Fruit fly (Drosophila melanogaster) whole organism, embryonic: ENCODE data around the gene Mec2.

Experiments used
- Bteb2 ChIP-seq: fragments of 200-800 bp; sonication (Bioruptor generic); optimal IDR thresholded peaks from 2 replicates; lab custom pipeline; 2016; ENCODE audit warnings: missing biosample characterization, missing genetic modification characterization
- CG10366 ChIP-seq: fragments of 200-800 bp; sonication (Bioruptor generic); IDR thresholded peaks from 2 replicates; pipeline ENCODE4 v1.3.6; 2022; ENCODE audit warnings: missing biosample characterization, missing genetic modification characterization
- CG12155 ChIP-seq: fragments of 200-800 bp; sonication (Bioruptor generic); optimal IDR thresholded peaks from 3 replicates; lab custom pipeline; 2016; ENCODE audit warnings: missing biosample characterization, missing genetic modification characterization
- CG12236 ChIP-seq: fragments of 200-800 bp; sonication (Bioruptor generic); optimal IDR thresholded peaks from 2 replicates; lab custom pipeline; 2016; ENCODE audit warnings: missing biosample characterization, missing genetic modification characterization
- CG1233 ChIP-seq: fragments of 200-800 bp; sonication (Bioruptor generic); optimal IDR thresholded peaks from 4 replicates; lab custom pipeline; 2018; ENCODE audit warnings: missing biosample characterization, mild to moderate bottlenecking, missing genetic modification characterization
- CG13123 ChIP-seq: fragments of 200-800 bp; sonication (Bioruptor generic); optimal IDR thresholded peaks from 2 replicates; lab custom pipeline; 2016; ENCODE audit warnings: missing biosample characterization, missing genetic modification characterization
- CG13296 ChIP-seq: fragments of 200-800 bp; sonication (Bioruptor generic); optimal IDR thresholded peaks from 3 replicates; lab custom pipeline; 2018; ENCODE audit warnings: missing biosample characterization, mild to moderate bottlenecking, missing genetic modification characterization
- CG14014 ChIP-seq: fragments of 200-800 bp; sonication (Bioruptor generic); IDR thresholded peaks from 2 replicates; pipeline ENCODE4 v1.3.6; 2022; ENCODE audit warnings: missing biosample characterization, missing genetic modification characterization
- CG17912 ChIP-seq: fragments of 200-800 bp; sonication (Bioruptor generic); optimal IDR thresholded peaks from 2 replicates; lab custom pipeline; 2018; ENCODE audit warnings: missing biosample characterization, mild to moderate bottlenecking, missing genetic modification characterization
- CG18764 ChIP-seq: fragments of 200-800 bp; sonication (Bioruptor generic); optimal IDR thresholded peaks from 3 replicates; lab custom pipeline; 2016; ENCODE audit warnings: missing biosample characterization, missing genetic modification characterization
- CG3065 ChIP-seq: fragments of 200-800 bp; sonication (Bioruptor generic); optimal IDR thresholded peaks from 2 replicates; lab custom pipeline; 2016; ENCODE audit warnings: missing biosample characterization, missing genetic modification characterization
- CG31224 ChIP-seq: fragments of 200-800 bp; sonication (Bioruptor generic); IDR thresholded peaks from 2 replicates; pipeline ENCODE4 v1.3.6; 2022; ENCODE audit warnings: missing biosample characterization, missing genetic modification characterization
- CG33557 ChIP-seq: fragments of 200-800 bp; sonication (Bioruptor generic); optimal IDR thresholded peaks from 2 replicates; lab custom pipeline; 2019; ENCODE audit warnings: missing biosample characterization, mild to moderate bottlenecking, missing genetic modification characterization, moderate library complexity
- CG6654 ChIP-seq: fragments of 200-800 bp; sonication (Bioruptor generic); optimal IDR thresholded peaks from 2 replicates; lab custom pipeline; 2017; ENCODE audit warnings: missing biosample characterization, mild to moderate bottlenecking, missing genetic modification characterization
- CG7357 ChIP-seq: fragments of 200-800 bp; sonication (Bioruptor generic); IDR thresholded peaks from 3 replicates; pipeline ENCODE4 v1.3.6; 2022; ENCODE audit warnings: missing biosample characterization, missing genetic modification characterization
- CG7786 ChIP-seq: fragments of 200-800 bp; sonication (Bioruptor generic); optimal IDR thresholded peaks from 2 replicates; lab custom pipeline; 2016; ENCODE audit warnings: missing biosample characterization, missing genetic modification characterization
- CG8388 ChIP-seq: fragments of 200-800 bp; sonication (Bioruptor generic); optimal IDR thresholded peaks from 2 replicates; lab custom pipeline; 2019; ENCODE audit warnings: missing biosample characterization, mild to moderate bottlenecking, missing genetic modification characterization, moderate library complexity
- CG8924 ChIP-seq: fragments of 200-800 bp; optimal IDR thresholded peaks from 3 replicates; lab custom pipeline; 2019; ENCODE audit warnings: missing biosample characterization, mild to moderate bottlenecking, missing genetic modification characterization, moderate library complexity
- CG9817 ChIP-seq: fragments of 200-800 bp; sonication (Bioruptor generic); optimal IDR thresholded peaks from 2 replicates; lab custom pipeline; 2018; ENCODE audit warnings: missing biosample characterization, mild to moderate bottlenecking, missing genetic modification characterization, moderate library complexity
- CG9932 ChIP-seq: fragments of 200-800 bp; sonication (Bioruptor generic); IDR thresholded peaks from 2 replicates; pipeline ENCODE4 v1.3.6; 2022; ENCODE audit warnings: missing biosample characterization, missing genetic modification characterization
- D19A ChIP-seq: fragments of 200-800 bp; optimal IDR thresholded peaks from 3 replicates; lab custom pipeline; 2019; ENCODE audit warnings: missing biosample characterization, mild to moderate bottlenecking, missing genetic modification characterization, moderate library complexity
- Dad ChIP-seq: fragments of 200-800 bp; sonication (Bioruptor generic); optimal IDR thresholded peaks from 3 replicates; lab custom pipeline; 2016; ENCODE audit warnings: missing biosample characterization, missing genetic modification characterization
- Gsc ChIP-seq: fragments of 200-800 bp; sonication (Bioruptor generic); IDR thresholded peaks from 2 replicates; pipeline ENCODE4 v1.3.6; 2022; ENCODE audit warnings: missing biosample characterization, missing genetic modification characterization
- Jarid2 ChIP-seq: fragments of 200-800 bp; sonication (Bioruptor generic); optimal IDR thresholded peaks from 3 replicates; lab custom pipeline; 2017; ENCODE audit warnings: mild to moderate bottlenecking, missing biosample characterization, missing genetic modification reagents, missing genetic modification characterization
- Mes4 ChIP-seq: fragments of 200-800 bp; sonication (Bioruptor generic); optimal IDR thresholded peaks from 2 replicates; lab custom pipeline; 2016; ENCODE audit warnings: missing biosample characterization, missing genetic modification characterization
- NC2α ChIP-seq: fragments of 200-800 bp; sonication (Bioruptor generic); optimal IDR thresholded peaks from 2 replicates; lab custom pipeline; 2016; ENCODE audit warnings: missing biosample characterization, missing genetic modification characterization
- NC2β ChIP-seq: fragments of 200-800 bp; sonication (Bioruptor generic); optimal IDR thresholded peaks from 2 replicates; lab custom pipeline; 2016; ENCODE audit warnings: missing biosample characterization, missing genetic modification characterization
- Nf-YC ChIP-seq: fragments of 200-800 bp; optimal IDR thresholded peaks from 3 replicates; lab custom pipeline; 2019; ENCODE audit warnings: missing biosample characterization, mild to moderate bottlenecking, missing genetic modification characterization, moderate library complexity
- Side ChIP-seq: fragments of 200-800 bp; sonication (Bioruptor generic); optimal IDR thresholded peaks from 2 replicates; lab custom pipeline; 2016; ENCODE audit warnings: missing biosample characterization, missing genetic modification characterization
- Sox100B ChIP-seq: fragments of 200-800 bp; sonication (Bioruptor generic); optimal IDR thresholded peaks from 3 replicates; lab custom pipeline; 2018; ENCODE audit warnings: missing biosample characterization, mild to moderate bottlenecking, missing genetic modification characterization
- Sry-β ChIP-seq: fragments of 200-800 bp; sonication (Bioruptor generic); optimal IDR thresholded peaks from 2 replicates; lab custom pipeline; 2018; ENCODE audit warnings: missing biosample characterization, mild to moderate bottlenecking, missing genetic modification characterization, moderate library complexity
- ase ChIP-seq: fragments of 200-800 bp; sonication (Bioruptor generic); IDR thresholded peaks from 3 replicates; pipeline ENCODE4 v1.3.6; 2022; ENCODE audit warnings: missing biosample characterization, missing genetic modification characterization
- ato ChIP-seq: fragments of 200-800 bp; sonication (Bioruptor generic); IDR thresholded peaks from 2 replicates; pipeline ENCODE4 v1.3.6; 2022; ENCODE audit warnings: missing biosample characterization, missing genetic modification characterization; ENCODE audit not compliant: partially characterized antibody
- az2 ChIP-seq: fragments of 200-800 bp; sonication (Bioruptor generic); optimal IDR thresholded peaks from 3 replicates; lab custom pipeline; 2016; ENCODE audit warnings: missing biosample characterization, missing genetic modification characterization
- caup ChIP-seq: fragments of 200-800 bp; sonication (Bioruptor generic); optimal IDR thresholded peaks from 3 replicates; lab custom pipeline; 2017; ENCODE audit warnings: missing biosample characterization, mild to moderate bottlenecking, missing genetic modification characterization, moderate library complexity; ENCODE audit not compliant: severe bottlenecking
- dan ChIP-seq: fragments of 200-800 bp; sonication (Bioruptor generic); IDR thresholded peaks from 2 replicates; pipeline ENCODE4 v1.3.6; 2022; ENCODE audit warnings: missing biosample characterization, missing genetic modification characterization
- dysf ChIP-seq: fragments of 200-800 bp; sonication (Bioruptor generic); IDR thresholded peaks from 3 replicates; pipeline ENCODE4 v1.3.6; 2022; ENCODE audit warnings: missing biosample characterization, missing genetic modification characterization
- en ChIP-seq: fragments of 200-800 bp; sonication (Bioruptor generic); optimal IDR thresholded peaks from 2 replicates; lab custom pipeline; 2016; ENCODE audit warnings: missing biosample characterization, missing genetic modification characterization
- eyg ChIP-seq: fragments of 200-800 bp; sonication (Bioruptor generic); optimal IDR thresholded peaks from 3 replicates; lab custom pipeline; 2016; ENCODE audit warnings: missing biosample characterization, missing genetic modification characterization
- gro ChIP-seq: fragments of 200-800 bp; sonication (Bioruptor generic); optimal IDR thresholded peaks from 2 replicates; lab custom pipeline; 2016; ENCODE audit warnings: missing biosample characterization, missing genetic modification characterization
- hth ChIP-seq: fragments of >200 bp; optimal IDR thresholded peaks from 2 replicates; lab custom pipeline; 2017; ENCODE audit warnings: inconsistent platforms
- ind ChIP-seq: fragments of 200-800 bp; sonication (Bioruptor generic); optimal IDR thresholded peaks from 3 replicates; lab custom pipeline; 2016; ENCODE audit warnings: missing biosample characterization, missing genetic modification characterization
- jing ChIP-seq: fragments of 200-800 bp; sonication (Bioruptor generic); optimal IDR thresholded peaks from 2 replicates; lab custom pipeline; 2018; ENCODE audit warnings: missing biosample characterization, mild to moderate bottlenecking, missing genetic modification characterization
- ken ChIP-seq: fragments of 200-800 bp; sonication (Bioruptor generic); IDR thresholded peaks from 3 replicates; pipeline ENCODE4 v1.3.6; 2022; ENCODE audit warnings: missing biosample characterization, missing genetic modification characterization
- lmd ChIP-seq: fragments of 200-800 bp; sonication (Bioruptor generic); IDR thresholded peaks from 2 replicates; pipeline ENCODE4 v1.3.6; 2022; ENCODE audit warnings: missing biosample characterization, missing genetic modification characterization
- nmo ChIP-seq: fragments of 200-800 bp; sonication (Bioruptor generic); optimal IDR thresholded peaks from 2 replicates; lab custom pipeline; 2018; ENCODE audit warnings: missing biosample characterization, mild to moderate bottlenecking, missing genetic modification characterization, moderate library complexity
- peb ChIP-seq: fragments of 200-800 bp; sonication (Bioruptor generic); IDR thresholded peaks from 2 replicates; pipeline ENCODE4 v1.3.6; 2022; ENCODE audit warnings: missing biosample characterization, missing genetic modification characterization
- pnt ChIP-seq: fragments of 200-800 bp; sonication (Bioruptor generic); optimal IDR thresholded peaks from 3 replicates; lab custom pipeline; 2016; ENCODE audit warnings: missing biosample characterization, missing genetic modification characterization
- shn ChIP-seq: fragments of 200-800 bp; sonication (Bioruptor generic); optimal IDR thresholded peaks from 3 replicates; lab custom pipeline; 2016; ENCODE audit warnings: missing biosample characterization, missing genetic modification characterization
- tna ChIP-seq: fragments of 200-800 bp; sonication (Bioruptor generic); IDR thresholded peaks from 2 replicates; pipeline ENCODE4 v1.3.6; 2022; ENCODE audit warnings: missing biosample characterization, missing genetic modification characterization; ENCODE audit not compliant: partially characterized antibody
- trem ChIP-seq: fragments of 200-800 bp; optimal IDR thresholded peaks from 3 replicates; lab custom pipeline; 2019; ENCODE audit warnings: missing biosample characterization, mild to moderate bottlenecking, missing genetic modification characterization, moderate library complexity
- tx ChIP-seq: fragments of 200-800 bp; sonication (Bioruptor generic); optimal IDR thresholded peaks from 2 replicates; lab custom pipeline; 2016; ENCODE audit warnings: missing biosample characterization, missing genetic modification characterization

The Mec2 gene

dm6 chrX:19155922-19156437, 31.9 kb upstream of the Mec2 start (continued):
- peak; percentile 85 for TF ChIP-seq D19A (tag; lab: Kevin White, UChicago)
- no peak for TF ChIP-seq gro (GFP tag; lab: Kevin White, UChicago)
- no peak for TF ChIP-seq CG12236
- TF ChIP-seq az2 (GFP tag; lab: Kevin White, UChicago), result peak; percentile 78
- TF ChIP-seq NC2β (GFP tag; lab: Kevin White, UChicago), result peak; percentile 4
- TF ChIP-seq CG12155, result peak; percentile 69
- TF ChIP-seq Sox100B (GFP tag; lab: Kevin White, UChicago), result peak; percentile 75
- peak; percentile 88 for TF ChIP-seq nmo (GFP tag; lab: Kevin White, UChicago)
- TF ChIP-seq dan (GFP tag; lab: Robert Waterston, UW), result peak; percentile 78
- no peak for TF ChIP-seq shn
- peak; percentile 33 for TF ChIP-seq Nf-YC (tag; lab: Kevin White, UChicago)
- peak; percentile 48; the same call in 1 of the 3 replicates for TF ChIP-seq ken
- peak; percentile 56; the same call in 1 of the 2 replicates for TF ChIP-seq CG14014 (GFP tag; lab: Robert Waterston, UW)
- peak; percentile 77 for TF ChIP-seq CG18764 (GFP tag; lab: Kevin White, UChicago)
- TF ChIP-seq ind, result peak; percentile 62
- peak; percentile 37 for TF ChIP-seq Jarid2 (GFP tag; lab: Kevin White, UChicago)
- TF ChIP-seq en, result no peak
- peak; percentile 47; the same call in 1 of the 3 replicates for TF ChIP-seq ase (GFP tag; lab: Robert Waterston, UW)
- TF ChIP-seq CG7786, result peak; percentile 28
- peak; percentile 88 for TF ChIP-seq CG8924
- peak; percentile 74 for TF ChIP-seq caup
- no peak for TF ChIP-seq tx (GFP tag; lab: Kevin White, UChicago)
- no peak for TF ChIP-seq CG17912 (GFP tag; lab: Kevin White, UChicago)
- peak; percentile 60 for TF ChIP-seq CG13296 (GFP tag; lab: Kevin White, UChicago)
- peak; percentile 23 for TF ChIP-seq pnt (GFP tag; lab: Kevin White, UChicago)
- TF ChIP-seq CG8388, result peak; percentile 82
- peak; percentile 75 for TF ChIP-seq CG31224 (GFP tag; lab: Robert Waterston, UW)
- no peak for TF ChIP-seq hth
- peak; percentile 83 for TF ChIP-seq lmd (GFP tag; lab: Robert Waterston, UW)
- peak; percentile 50 for TF ChIP-seq jing (GFP tag; lab: Kevin White, UChicago)
- peak; percentile 38 for TF ChIP-seq Dad
- peak; percentile 97 for TF ChIP-seq CG33557 (GFP tag; lab: Kevin White, UChicago)
- TF ChIP-seq CG13123 (GFP tag; lab: Kevin White, UChicago), result peak; percentile 67
- no peak for TF ChIP-seq Mes4 (GFP tag; lab: Kevin White, UChicago)
- peak; percentile 81 for TF ChIP-seq trem (tag; lab: Kevin White, UChicago)
- TF ChIP-seq CG10366 (GFP tag; lab: Robert Waterston, UW), result peak; percentile 64
- peak; percentile 51; the same call in 1 of the 3 replicates for TF ChIP-seq CG7357 (GFP tag; lab: Robert Waterston, UW)
- peak; percentile 51 for TF ChIP-seq Gsc (GFP tag; lab: Robert Waterston, UW)
- TF ChIP-seq CG9817 (tag; lab: Kevin White, UChicago), result peak; percentile 63
- no peak for TF ChIP-seq Bteb2
- peak; percentile 68 for TF ChIP-seq peb (GFP tag; lab: Robert Waterston, UW)
- TF ChIP-seq CG1233, result peak; percentile 79
- TF ChIP-seq tna, result no peak
- TF ChIP-seq CG9932 (GFP tag; lab: Robert Waterston, UW), result peak; percentile 78
- peak; percentile 26 for TF ChIP-seq Side (GFP tag; lab: Kevin White, UChicago)
- peak; percentile 28 for TF ChIP-seq CG6654 (GFP tag; lab: Kevin White, UChicago)
- TF ChIP-seq NC2α, result no peak
- TF ChIP-seq CG3065 (GFP tag; lab: Kevin White, UChicago), result peak; percentile 65
- TF ChIP-seq eyg (GFP tag; lab: Kevin White, UChicago), result no peak
- peak; percentile 82 for TF ChIP-seq dysf (GFP tag; lab: Robert Waterston, UW)
- TF ChIP-seq ato, result no peak
- TF ChIP-seq Sry-β, result peak; percentile 12
